Worm (Caenorhabditis elegans) whole organism, late embryonic: ENCODE results near the gene cdr-4.

Experiments used
- C38D4.7 ChIP-seq: fragments of 200-800 bp; sonication (Bioruptor generic); optimal IDR thresholded peaks from 2 replicates; lab custom pipeline; 2018; ENCODE audit warnings: mild to moderate bottlenecking, missing genetic modification characterization, moderate library complexity, missing compliant biosample characterization
- T23F11.4 ChIP-seq: fragments of 200-800 bp; sonication (Bioruptor generic); optimal IDR thresholded peaks from 2 replicates; lab custom pipeline; 2018; ENCODE audit warnings: mild to moderate bottlenecking, missing genetic modification characterization, missing compliant biosample characterization
- Y22D7AL.16 ChIP-seq: sonication (generic microtip); optimal IDR thresholded peaks from 2 replicates; lab custom pipeline; 2016; ENCODE audit warnings: missing genetic modification characterization, missing compliant biosample characterization
- ceh-14 ChIP-seq: sonication (generic microtip); optimal IDR thresholded peaks from 2 replicates; lab custom pipeline; 2016; ENCODE audit warnings: missing genotype, missing genetic modification characterization, missing compliant biosample characterization
- ceh-18 ChIP-seq: sonication (generic microtip); optimal IDR thresholded peaks from 2 replicates; lab custom pipeline; 2016; ENCODE audit warnings: missing genetic modification characterization, missing compliant biosample characterization
- ceh-19 ChIP-seq: fragments of 200-800 bp; sonication (Bioruptor generic); optimal IDR thresholded peaks from 2 replicates; lab custom pipeline; 2018; ENCODE audit warnings: mild to moderate bottlenecking, missing genetic modification characterization, missing compliant biosample characterization
- ceh-24 ChIP-seq: sonication (generic microtip); optimal IDR thresholded peaks from 2 replicates; lab custom pipeline; 2016; ENCODE audit warnings: mild to moderate bottlenecking, missing genetic modification characterization, missing compliant biosample characterization
- ceh-30 ChIP-seq: fragments of 150-350 bp; optimal IDR thresholded peaks from 2 replicates; lab custom pipeline; 2014; ENCODE audit warnings: missing biosample characterization, missing genetic modification characterization
- ceh-31 ChIP-seq: sonication (generic microtip); optimal IDR thresholded peaks from 2 replicates; lab custom pipeline; 2016; ENCODE audit warnings: missing genetic modification characterization, missing compliant biosample characterization
- ceh-45 ChIP-seq: fragments of 200-800 bp; sonication (Bioruptor generic); IDR thresholded peaks from 2 replicates; pipeline ENCODE4 v1.3.6; 2022; ENCODE audit warnings: missing genetic modification reagents, missing genetic modification characterization, missing compliant biosample characterization
- ceh-48 ChIP-seq: sonication (generic microtip); optimal IDR thresholded peaks from 2 replicates; lab custom pipeline; 2016; ENCODE audit warnings: missing genetic modification characterization, inconsistent platforms, missing compliant biosample characterization
- ceh-6 ChIP-seq: fragments of 200-800 bp; sonication (Bioruptor generic); optimal IDR thresholded peaks from 2 replicates; lab custom pipeline; 2018; ENCODE audit warnings: mild to moderate bottlenecking, missing genetic modification characterization, missing compliant biosample characterization
- dmd-4 ChIP-seq: sonication (generic microtip); optimal IDR thresholded peaks from 2 replicates; lab custom pipeline; 2016; ENCODE audit warnings: borderline replicate concordance, missing genetic modification characterization, missing compliant biosample characterization
- elt-4 ChIP-seq: sonication (generic microtip); optimal IDR thresholded peaks from 2 replicates; lab custom pipeline; 2016; ENCODE audit warnings: missing genetic modification characterization, missing compliant biosample characterization
- ets-4 ChIP-seq: sonication (generic microtip); optimal IDR thresholded peaks from 2 replicates; lab custom pipeline; 2016; ENCODE audit warnings: missing genetic modification characterization, missing compliant biosample characterization
- eyg-1 ChIP-seq: sonication (generic microtip); optimal IDR thresholded peaks from 2 replicates; lab custom pipeline; 2016; ENCODE audit warnings: missing genotype, missing genetic modification characterization, missing compliant biosample characterization
- fkh-6 ChIP-seq: sonication (generic microtip); optimal IDR thresholded peaks from 2 replicates; lab custom pipeline; 2016; ENCODE audit warnings: missing genetic modification characterization, missing compliant biosample characterization
- gmeb-2 ChIP-seq: sonication (generic microtip); optimal IDR thresholded peaks from 2 replicates; lab custom pipeline; 2016; ENCODE audit warnings: missing genetic modification characterization, inconsistent platforms, missing compliant biosample characterization
- hlh-13 ChIP-seq: fragments of 200-800 bp; sonication (Bioruptor generic); optimal IDR thresholded peaks from 2 replicates; lab custom pipeline; 2018; ENCODE audit warnings: mild to moderate bottlenecking, missing genetic modification characterization, missing compliant biosample characterization
- hlh-15 ChIP-seq: sonication (generic microtip); optimal IDR thresholded peaks from 2 replicates; lab custom pipeline; 2016; ENCODE audit warnings: missing genetic modification characterization, missing compliant biosample characterization
- hlh-6 ChIP-seq: sonication (generic microtip); optimal IDR thresholded peaks from 2 replicates; lab custom pipeline; 2016; ENCODE audit warnings: missing genotype, missing genetic modification characterization, missing compliant biosample characterization
- mec-3 ChIP-seq: sonication (generic microtip); optimal IDR thresholded peaks from 2 replicates; lab custom pipeline; 2016; ENCODE audit warnings: borderline replicate concordance, missing genetic modification characterization, missing compliant biosample characterization
- nfya-1 ChIP-seq: sonication (generic microtip); optimal IDR thresholded peaks from 2 replicates; lab custom pipeline; 2017; ENCODE audit warnings: missing genetic modification characterization, mild to moderate bottlenecking, missing compliant biosample characterization, antibody characterized with exemption, moderate library complexity
- nhr-11 ChIP-seq: fragments of 150-350 bp; optimal IDR thresholded peaks from 2 replicates; lab custom pipeline; 2014; ENCODE audit warnings: missing biosample characterization, missing genetic modification characterization
- npax-4 ChIP-seq: sonication (generic microtip); optimal IDR thresholded peaks from 2 replicates; lab custom pipeline; 2016; ENCODE audit warnings: missing genetic modification characterization, missing compliant biosample characterization
- pat-9 ChIP-seq: fragments of 200-800 bp; sonication (Bioruptor generic); optimal IDR thresholded peaks from 2 replicates; lab custom pipeline; 2018; ENCODE audit warnings: mild to moderate bottlenecking, missing genetic modification characterization, moderate library complexity, missing compliant biosample characterization
- pax-1 ChIP-seq: fragments of 150-350 bp; optimal IDR thresholded peaks from 2 replicates; lab custom pipeline; 2014; ENCODE audit warnings: missing biosample characterization, missing genetic modification characterization
- pros-1 ChIP-seq: fragments of 150-350 bp; optimal IDR thresholded peaks from 2 replicates; lab custom pipeline; 2014; ENCODE audit warnings: missing biosample characterization, missing genetic modification reagents, missing genetic modification characterization
- rnt-1 ChIP-seq: sonication (generic microtip); optimal IDR thresholded peaks from 2 replicates; lab custom pipeline; 2016; ENCODE audit warnings: missing genetic modification characterization, missing compliant biosample characterization
- sdc-2 ChIP-seq: sonication (generic microtip); optimal IDR thresholded peaks from 2 replicates; lab custom pipeline; 2016; ENCODE audit warnings: missing genotype, missing genetic modification characterization, missing compliant biosample characterization
- tbx-2 ChIP-seq: sonication (generic microtip); optimal IDR thresholded peaks from 2 replicates; lab custom pipeline; 2016; ENCODE audit warnings: missing genetic modification characterization, missing compliant biosample characterization
- ttx-3 ChIP-seq: sonication (generic microtip); optimal IDR thresholded peaks from 2 replicates; lab custom pipeline; 2016; ENCODE audit warnings: missing genetic modification reagents, missing genetic modification characterization, missing compliant biosample characterization
- unc-42 ChIP-seq: sonication (generic microtip); optimal IDR thresholded peaks from 2 replicates; lab custom pipeline; 2016; ENCODE audit warnings: missing genotype, missing genetic modification characterization, missing compliant biosample characterization
- zip-5 ChIP-seq: sonication (generic microtip); optimal IDR thresholded peaks from 2 replicates; lab custom pipeline; 2016; ENCODE audit warnings: missing genetic modification characterization, missing compliant biosample characterization
- ztf-16 ChIP-seq: sonication (generic microtip); optimal IDR thresholded peaks from 2 replicates; lab custom pipeline; 2017; ENCODE audit warnings: missing genetic modification characterization, missing compliant biosample characterization

Gene cdr-4

DNA sequence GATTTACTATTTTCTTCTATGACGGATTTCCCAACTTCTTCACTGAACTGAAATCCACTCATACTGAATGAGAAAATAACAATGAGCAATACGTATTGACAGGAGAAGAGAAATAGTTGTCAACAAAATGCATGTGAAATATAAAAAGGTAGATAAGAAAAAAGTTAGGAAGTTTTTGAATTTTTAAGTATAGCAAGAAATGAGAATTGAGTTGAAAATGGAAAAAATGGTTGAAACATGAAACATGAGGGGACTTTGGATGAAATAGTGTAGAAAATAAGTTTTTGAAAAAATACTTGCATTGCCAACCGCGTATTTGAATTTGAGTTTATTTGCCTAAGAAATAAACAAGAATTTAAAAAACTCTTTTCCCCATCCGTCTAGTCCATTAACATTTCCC is 38.5 kb upstream of the cdr-4 start, which contains the start of the genes pals-38 and C54D10.9:
Gene pals-38, minus strand, starts transcription at position 101 of the 400 bp plus-strand sequence.
Gene C54D10.9, plus strand, starts transcription at position 259 of the 400 bp plus-strand sequence.
- TF ChIP-seq mec-3 (tag; lab: Kevin White, UChicago) (no peak), nfya-1 (tag; lab: Kevin White, UChicago) (no peak), gmeb-2 (no peak), unc-42 (tag; lab: Kevin White, UChicago) (no peak), dmd-4 (tag; lab: Kevin White, UChicago) (no peak), zip-5 (tag; lab: Kevin White, UChicago) (no peak), eyg-1 (tag; lab: Kevin White, UChicago) (no peak), ztf-16 (no peak), hlh-13 (no peak), tbx-2 (tag; lab: Kevin White, UChicago) (no peak), ceh-45 (GFP tag; lab: Robert Waterston, UW) (no peak), elt-4 (tag; lab: Kevin White, UChicago) (no peak)

DNA sequence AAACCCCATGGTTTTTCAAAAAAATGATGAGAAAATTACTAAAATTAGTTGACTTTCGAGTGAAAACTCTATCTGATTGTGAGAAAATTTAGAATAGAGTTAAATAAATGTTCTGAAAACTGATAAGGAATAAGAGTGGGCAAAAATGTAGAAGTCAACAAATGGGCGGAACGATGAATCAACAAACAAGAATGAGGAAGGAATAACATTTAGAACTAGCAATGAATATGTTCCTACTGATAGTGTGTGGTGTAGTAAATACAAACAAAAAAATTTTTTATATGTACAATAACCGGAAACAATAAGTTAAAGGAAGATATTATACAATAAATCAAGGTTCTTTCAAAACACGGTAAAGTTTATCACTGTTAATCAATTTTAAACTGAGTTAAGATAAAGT is 35.3 kb upstream of the cdr-4 start, which contains the start of gene pals-39:
Gene pals-39, minus strand, starts transcription at position 101 of the 400 bp plus-strand sequence.
- TF ChIP-seq hlh-6 (tag; lab: Kevin White, UChicago) (no peak), gmeb-2 (no peak), Y22D7AL.16 (tag; lab: Kevin White, UChicago) (no peak), npax-4 (tag; lab: Kevin White, UChicago) (no peak), ceh-18 (no peak), nhr-11 (tag; lab: Kevin White, UChicago) (no peak), mec-3 (tag; lab: Kevin White, UChicago) (no peak), ceh-31 (no peak), ceh-30 (tag; lab: Kevin White, UChicago) (no peak), hlh-15 (tag; lab: Kevin White, UChicago) (no peak), rnt-1 (tag; lab: Kevin White, UChicago) (no peak), ets-4 (tag; lab: Kevin White, UChicago) (no peak), dmd-4 (tag; lab: Kevin White, UChicago) (no peak)

DNA sequence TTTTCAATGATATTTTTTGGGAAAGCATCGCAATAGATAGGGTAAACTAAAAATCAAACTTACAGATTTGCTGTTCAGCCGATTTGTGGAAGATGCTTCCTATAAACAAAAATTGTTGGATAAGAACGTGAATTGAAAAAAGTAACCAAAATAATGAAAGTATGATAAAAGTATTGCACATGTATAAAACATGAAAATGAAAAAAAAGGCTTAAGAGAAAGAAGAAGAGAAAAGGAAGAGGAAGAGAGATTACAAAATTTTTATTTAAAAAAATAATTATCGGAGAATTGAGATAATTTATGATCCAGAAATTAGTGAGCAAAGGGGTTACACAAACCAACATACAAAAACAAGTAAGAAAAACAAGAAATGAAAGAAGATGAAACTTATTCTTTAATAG is 33.0 kb upstream of the cdr-4 start, which contains the start of gene pals-37:
Gene pals-37, minus strand, starts transcription at position 101 of the 400 bp plus-strand sequence.
- no peak for TF ChIP-seq pat-9 (tag; lab: Kevin White, UChicago)
- TF ChIP-seq ceh-24 (tag; lab: Kevin White, UChicago), result no peak
- TF ChIP-seq mec-3 (tag; lab: Kevin White, UChicago), result no peak
- TF ChIP-seq nhr-11 (tag; lab: Kevin White, UChicago), result no peak
- TF ChIP-seq ceh-48 (tag; lab: Kevin White, UChicago), result no peak
- no peak for TF ChIP-seq T23F11.4
- no peak for TF ChIP-seq ceh-19 (GFP tag; lab: Kevin White, UChicago)
- no peak for TF ChIP-seq ceh-14 (tag; lab: Kevin White, UChicago)
- TF ChIP-seq eyg-1 (tag; lab: Kevin White, UChicago), result no peak
- TF ChIP-seq ceh-6 (GFP tag; lab: Kevin White, UChicago), result no peak
- TF ChIP-seq Y22D7AL.16 (tag; lab: Kevin White, UChicago), result no peak

DNA sequence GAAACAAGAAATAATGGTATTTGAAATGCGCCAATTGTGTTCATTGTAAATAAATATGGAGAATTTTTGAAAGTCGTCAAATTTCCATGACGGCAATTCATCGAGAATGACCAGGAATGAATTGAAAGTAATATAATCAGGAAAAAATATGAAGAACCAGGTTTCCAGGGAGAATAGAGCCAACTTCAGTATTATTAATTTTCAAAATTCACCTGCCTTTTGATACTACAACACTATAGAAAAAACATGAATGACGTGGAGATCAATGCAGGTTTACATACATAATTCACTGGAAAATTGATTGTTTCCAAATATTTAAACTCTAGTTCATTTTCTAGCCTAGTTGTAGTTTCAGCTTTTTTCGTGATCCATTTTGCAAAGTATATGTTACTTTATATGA is 25.3 kb upstream of the cdr-4 start, which contains the start of gene srh-25:
Gene srh-25, minus strand, starts transcription at position 101 of the 400 bp plus-strand sequence.
- TF ChIP-seq zip-5 (tag; lab: Kevin White, UChicago), result no peak
- no peak for TF ChIP-seq nfya-1 (tag; lab: Kevin White, UChicago)
- no peak for TF ChIP-seq pax-1 (tag; lab: Kevin White, UChicago)
- no peak for TF ChIP-seq sdc-2
- no peak for TF ChIP-seq pros-1 (tag; lab: Kevin White, UChicago)
- TF ChIP-seq ttx-3 (tag; lab: Kevin White, UChicago), result no peak
- no peak for TF ChIP-seq ceh-14 (tag; lab: Kevin White, UChicago)
- no peak for TF ChIP-seq ceh-45 (GFP tag; lab: Robert Waterston, UW)
- no peak for TF ChIP-seq fkh-6
- TF ChIP-seq C38D4.7 (GFP tag; lab: Kevin White, UChicago), result no peak
